Fruit fly (Drosophila melanogaster) Kc167 (cell line): ENCODE measurements around the gene Nepl4.

Experiments used
- Myc ChIP-seq: fragments of >200 bp; optimal IDR thresholded peaks from 2 replicates; lab custom pipeline; 2017; ENCODE audit warnings: missing external identifiers
- Sin3A ChIP-seq: fragments of >200 bp; optimal IDR thresholded peaks from 2 replicates; lab custom pipeline; 2018; ENCODE audit warnings: missing external identifiers
- h ChIP-seq: fragments of >200 bp; optimal IDR thresholded peaks from 3 replicates; lab custom pipeline; 2018; ENCODE audit warnings: missing external identifiers
- insv ChIP-seq: fragments of >200 bp; optimal IDR thresholded peaks from 3 replicates; lab custom pipeline; 2018; ENCODE audit warnings: missing external identifiers
- psq ChIP-seq: fragments of >200 bp; optimal IDR thresholded peaks from 2 replicates; lab custom pipeline; 2017; ENCODE audit warnings: missing external identifiers
- ttk ChIP-seq: sonication (Bioruptor generic); optimal IDR thresholded peaks from 2 replicates; lab custom pipeline; 2017; ENCODE audit warnings: missing external identifiers

Gene Nepl4

DNA sequence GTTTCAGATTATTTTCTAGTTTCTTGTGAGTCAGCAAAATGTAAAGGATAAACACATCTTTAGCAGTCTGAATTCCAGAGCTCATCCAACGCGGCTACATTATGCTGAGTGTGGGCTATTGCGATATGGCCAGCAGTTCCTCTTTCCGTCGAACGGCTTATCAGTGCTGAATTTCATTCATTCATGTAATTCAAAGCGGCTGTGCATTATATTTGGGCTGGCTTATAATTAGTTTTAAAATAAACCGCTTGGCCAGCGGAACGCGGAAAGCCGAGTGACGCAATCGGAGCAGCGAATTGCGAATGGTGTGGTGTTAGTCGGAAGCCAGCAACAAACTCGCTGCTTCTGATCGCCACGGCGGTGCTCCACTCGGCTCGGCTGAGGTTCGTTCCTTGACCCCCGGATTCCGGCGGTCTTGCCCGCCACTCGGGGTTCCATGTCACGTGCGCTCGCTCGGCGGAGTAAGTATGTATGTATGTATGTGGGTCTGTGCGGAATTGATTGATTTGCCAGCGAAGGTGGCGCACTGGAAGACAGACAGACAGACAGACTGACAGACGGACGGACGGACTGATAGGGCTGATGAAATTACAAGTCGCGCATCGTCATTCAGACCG is 3.5 kb downstream of the Nepl4 start:
- no peak for TF ChIP-seq ttk (lab: Kevin White, UChicago)
- no peak for TF ChIP-seq insv (lab: Kevin White, UChicago)
- TF ChIP-seq h (lab: Kevin White, UChicago), result no peak
- no peak for TF ChIP-seq Myc
- TF ChIP-seq psq, result no peak
- no peak for TF ChIP-seq Sin3A (lab: Kevin White, UChicago)

DNA sequence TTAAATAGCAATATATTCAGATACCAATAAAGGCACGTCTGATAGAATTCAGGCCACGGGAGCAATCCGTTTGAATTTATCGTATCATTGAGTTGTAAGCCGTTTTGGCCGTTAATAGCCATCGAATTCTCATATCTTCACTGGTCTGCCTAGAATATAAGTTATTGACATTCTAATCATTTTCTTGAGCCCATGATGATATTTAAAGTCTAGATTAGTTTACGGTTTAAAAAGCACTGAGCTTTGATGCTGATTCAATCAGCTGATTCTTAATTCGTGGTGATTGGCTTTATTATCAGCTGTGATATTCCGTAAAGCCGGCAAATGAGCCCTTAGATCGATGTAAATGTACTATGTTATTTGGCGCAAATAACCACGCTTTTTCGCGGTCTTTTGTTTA is 4.4 kb downstream of the Nepl4 start, which contains the start of gene slam:
Gene slam, plus strand, starts transcription at position 301 of the 400 bp plus-strand sequence.
- TF ChIP-seq h (lab: Kevin White, UChicago), result no peak
- no peak for TF ChIP-seq insv (lab: Kevin White, UChicago)
- no peak for TF ChIP-seq Myc
- TF ChIP-seq psq, result no peak
- TF ChIP-seq ttk (lab: Kevin White, UChicago), result no peak
- TF ChIP-seq Sin3A (lab: Kevin White, UChicago), result no peak

DNA sequence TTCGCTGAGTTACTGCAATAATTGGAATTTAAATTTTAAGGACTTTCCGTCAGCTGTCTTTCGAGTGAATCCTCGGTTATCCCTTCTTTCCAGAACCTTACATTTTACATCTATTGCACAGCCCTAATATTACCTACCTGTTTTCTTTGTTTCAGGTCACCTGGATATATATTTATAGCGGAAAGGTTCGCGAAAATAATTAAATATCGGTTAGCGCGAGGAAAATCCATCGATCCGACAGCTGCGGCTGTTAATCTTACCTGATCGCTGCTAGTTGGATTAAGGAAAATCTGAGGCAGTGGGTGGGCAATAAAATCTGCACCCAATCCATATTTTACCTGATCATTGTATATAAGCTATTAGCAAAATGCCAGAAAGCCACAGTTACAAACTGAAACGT is 5.5 kb downstream of the Nepl4 start:
- no peak for TF ChIP-seq ttk (lab: Kevin White, UChicago)
- no peak for TF ChIP-seq psq
- TF ChIP-seq h (lab: Kevin White, UChicago), result no peak
- TF ChIP-seq Myc, result no peak
- no peak for TF ChIP-seq insv (lab: Kevin White, UChicago)
- TF ChIP-seq Sin3A (lab: Kevin White, UChicago), result no peak

DNA sequence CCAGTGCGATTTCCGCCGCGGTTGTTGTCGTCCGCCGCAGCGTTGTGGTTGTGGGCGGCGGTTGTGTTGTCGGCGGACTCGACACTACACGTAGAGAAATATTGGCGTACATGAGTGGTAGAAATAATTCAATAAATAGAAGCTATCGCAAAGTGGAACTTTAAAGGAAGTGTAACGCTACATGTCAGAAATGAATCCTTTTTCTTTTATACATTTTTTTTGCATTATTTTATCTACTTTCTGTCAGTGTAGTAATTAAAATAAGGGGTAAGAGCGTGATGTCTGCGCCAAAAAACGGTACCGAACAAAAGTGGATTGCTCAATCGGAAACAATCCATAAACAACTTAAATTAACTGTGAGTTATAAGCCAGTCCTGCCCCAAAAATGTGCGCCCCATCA is 11.5 kb downstream of the Nepl4 start:
- no peak for TF ChIP-seq Myc
- no peak for TF ChIP-seq insv (lab: Kevin White, UChicago)
- TF ChIP-seq h (lab: Kevin White, UChicago), result no peak
- TF ChIP-seq psq, result no peak
- TF ChIP-seq ttk (lab: Kevin White, UChicago), result no peak
- no peak for TF ChIP-seq Sin3A (lab: Kevin White, UChicago)

DNA sequence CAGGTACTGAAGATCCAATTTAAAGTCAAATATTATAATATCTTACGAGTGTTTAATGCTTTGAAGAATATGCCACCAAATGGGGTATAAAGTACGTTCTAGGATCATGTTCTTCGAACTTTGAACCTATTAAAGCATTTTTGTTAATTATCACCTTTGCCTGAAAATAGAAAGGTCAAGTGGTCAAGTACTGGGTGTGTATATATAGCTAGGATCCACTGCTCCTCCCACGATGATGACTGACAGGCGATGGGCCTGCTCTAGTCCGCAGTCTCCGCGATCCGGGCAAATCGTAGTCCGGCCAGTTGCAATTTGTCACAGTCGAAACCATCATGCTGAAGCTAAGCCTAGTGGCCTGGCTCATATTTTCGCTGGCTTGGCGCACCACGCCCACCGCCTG is 13.3 kb downstream of the Nepl4 start, which contains the start of gene Nepl5:
Gene Nepl5, plus strand, starts transcription at position 301 of the 400 bp plus-strand sequence.
- no peak for TF ChIP-seq Sin3A (lab: Kevin White, UChicago)
- TF ChIP-seq h (lab: Kevin White, UChicago), result no peak
- no peak for TF ChIP-seq psq
- TF ChIP-seq Myc, result no peak
- no peak for TF ChIP-seq insv (lab: Kevin White, UChicago)

DNA sequence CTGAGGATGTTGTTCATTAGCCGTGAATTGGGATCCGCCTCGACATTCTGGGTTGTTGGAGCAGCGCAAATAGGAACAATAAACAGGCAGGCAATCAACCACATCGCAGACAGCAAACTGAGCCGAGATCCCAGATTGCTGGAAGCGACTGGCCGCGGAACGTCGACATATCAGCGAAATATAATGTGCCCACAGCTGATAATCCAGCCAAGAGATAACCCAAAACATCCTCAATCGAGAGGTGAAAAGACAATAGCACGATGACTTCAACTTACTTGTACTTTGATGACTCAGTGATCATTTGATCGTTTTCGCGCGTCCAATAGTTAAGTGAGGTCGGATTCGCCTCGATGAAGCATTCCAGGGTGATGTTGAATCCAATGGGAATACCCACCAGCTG is 17.7 kb downstream of the Nepl4 start, which contains the start of gene Nepl6:
Gene Nepl6, minus strand, starts transcription at position 104 of the 400 bp plus-strand sequence.
- no peak for TF ChIP-seq ttk (lab: Kevin White, UChicago)
- TF ChIP-seq Sin3A (lab: Kevin White, UChicago), result no peak
- TF ChIP-seq insv (lab: Kevin White, UChicago), result no peak
- TF ChIP-seq Myc, result no peak
- no peak for TF ChIP-seq h (lab: Kevin White, UChicago)
- TF ChIP-seq psq, result no peak

DNA sequence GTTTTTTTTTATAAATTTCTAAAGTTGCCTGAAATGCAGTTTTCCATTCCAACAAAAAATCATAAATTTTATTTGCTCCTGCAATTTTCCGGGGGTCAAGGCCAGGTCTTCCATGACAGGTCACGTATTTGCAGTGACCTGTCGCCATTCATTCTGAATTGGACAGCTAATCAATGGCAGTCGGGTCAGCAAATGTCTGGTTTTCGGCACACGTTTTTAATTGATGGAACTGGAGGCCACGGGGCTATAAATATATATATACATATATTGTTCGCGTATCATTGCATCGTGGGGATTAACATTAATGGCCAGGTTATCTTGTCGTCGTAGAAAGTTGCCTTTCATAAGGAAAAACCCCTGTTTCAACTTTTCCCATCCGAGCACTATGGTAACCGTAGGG is 19.4 kb downstream of the Nepl4 start:
- no peak for TF ChIP-seq Myc
- TF ChIP-seq insv (lab: Kevin White, UChicago), result no peak
- TF ChIP-seq h (lab: Kevin White, UChicago), result no peak
- no peak for TF ChIP-seq psq

DNA sequence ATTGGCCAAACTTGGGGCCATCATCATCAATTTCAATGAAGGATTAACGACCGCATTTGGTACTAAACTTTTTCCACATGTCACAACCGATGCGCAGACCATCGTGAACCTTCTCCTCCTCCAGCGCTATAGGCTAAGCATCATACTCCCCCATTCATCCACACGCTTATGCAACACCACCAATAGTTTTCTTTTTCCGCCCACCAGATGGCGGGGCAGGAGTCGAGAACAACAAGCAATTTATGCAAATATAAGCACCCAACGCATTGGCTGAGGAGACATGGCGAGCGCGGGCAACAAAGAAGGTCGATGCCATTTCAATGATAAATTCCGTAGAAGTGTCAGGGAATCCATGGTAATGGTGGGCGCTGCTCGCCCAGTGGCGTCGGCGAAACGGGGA is 23.8 kb downstream of the Nepl4 start:
- no peak for TF ChIP-seq h (lab: Kevin White, UChicago)
- TF ChIP-seq ttk (lab: Kevin White, UChicago), result no peak
- no peak for TF ChIP-seq psq
- TF ChIP-seq Sin3A (lab: Kevin White, UChicago), result no peak
- no peak for TF ChIP-seq Myc
- no peak for TF ChIP-seq insv (lab: Kevin White, UChicago)

DNA sequence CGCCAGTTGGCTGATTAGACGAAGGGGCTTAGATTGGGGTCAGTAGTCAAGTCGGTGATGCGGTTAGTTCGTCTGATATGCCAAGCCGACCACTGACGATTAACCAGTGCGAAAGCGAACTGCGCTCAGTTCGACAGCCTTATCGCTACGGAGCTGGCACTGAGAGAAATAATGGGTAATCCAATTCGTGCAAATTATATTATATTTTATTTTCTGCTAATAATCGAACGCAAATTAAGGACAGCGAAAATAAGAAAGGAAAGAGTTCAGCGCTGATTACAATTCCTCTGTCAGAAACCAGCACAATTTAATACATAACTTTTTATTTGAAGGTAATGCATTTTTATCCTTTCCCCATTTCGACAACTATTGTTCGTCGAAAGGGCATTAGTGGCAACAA is 29.5 kb downstream of the Nepl4 start, which contains the start of gene CG42369:
Gene CG42369, minus strand, starts transcription at position 101 of the 400 bp plus-strand sequence.
- no peak for TF ChIP-seq ttk (lab: Kevin White, UChicago)
- TF ChIP-seq psq, result no peak
- TF ChIP-seq insv (lab: Kevin White, UChicago), result no peak
- TF ChIP-seq Myc, result no peak
- no peak for TF ChIP-seq h (lab: Kevin White, UChicago)
- no peak for TF ChIP-seq Sin3A (lab: Kevin White, UChicago)

DNA sequence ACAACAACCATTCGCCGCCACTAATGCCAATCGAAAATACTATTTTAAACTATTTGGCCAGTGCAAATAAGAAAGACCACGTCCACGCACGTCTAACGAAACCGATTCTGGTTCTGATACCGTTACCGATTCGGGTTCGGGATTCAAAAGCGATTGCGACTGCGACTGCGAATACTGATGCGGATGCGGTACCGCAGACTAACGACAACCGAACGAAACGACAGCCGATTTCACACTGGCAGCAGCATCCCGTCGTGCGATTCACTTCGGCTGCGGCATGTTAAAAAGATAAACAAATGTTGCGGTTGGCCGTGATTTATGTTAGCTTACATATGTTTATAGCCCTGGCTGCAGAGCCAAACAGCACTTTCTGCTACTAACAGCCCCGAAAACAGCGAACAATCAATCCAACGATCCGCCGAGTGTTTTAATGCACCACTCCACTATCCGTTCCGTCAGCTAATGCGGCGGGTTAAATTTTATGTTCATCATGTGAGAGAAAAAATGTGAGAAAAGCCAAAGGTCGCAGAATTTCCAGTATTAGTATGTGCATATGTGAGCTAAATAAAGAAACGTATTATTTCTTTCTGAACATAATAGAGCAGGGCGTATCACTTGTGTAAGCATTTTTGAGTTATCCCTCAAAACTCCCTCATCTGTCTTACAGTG is 43.5 kb downstream of the Nepl4 start, which contains the start of gene DIP-epsilon:
Gene DIP-epsilon, minus strand, starts transcription at position 238 of the 669 bp plus-strand sequence.
- TF ChIP-seq h (lab: Kevin White, UChicago), result no peak
- TF ChIP-seq psq, result no peak
- no peak for TF ChIP-seq ttk (lab: Kevin White, UChicago)
- no peak for TF ChIP-seq insv (lab: Kevin White, UChicago)
- no peak for TF ChIP-seq Myc
- no peak for TF ChIP-seq Sin3A (lab: Kevin White, UChicago)

DNA sequence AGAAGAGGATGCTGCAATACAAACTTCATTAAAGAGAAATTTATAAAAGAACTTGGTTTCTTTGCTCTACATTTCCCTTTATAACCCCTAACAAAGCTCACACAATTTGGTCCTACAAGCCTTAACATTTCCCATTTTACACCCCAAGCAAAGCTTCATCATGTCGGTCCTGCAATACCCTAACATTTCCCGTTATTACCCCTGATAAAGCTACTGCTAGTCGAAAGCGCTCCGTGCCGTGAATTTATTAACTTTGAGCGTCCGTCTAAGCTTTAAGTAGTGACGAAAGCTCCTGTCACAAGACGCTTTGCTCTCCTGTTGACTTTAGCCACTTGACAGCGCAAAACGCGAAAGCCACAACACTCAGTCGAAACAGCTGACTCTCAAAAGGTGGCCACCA is 44.3 kb downstream of the Nepl4 start, which contains the start of gene CG13982:
Gene CG13982, plus strand, starts transcription at position 363 of the 400 bp plus-strand sequence.
- TF ChIP-seq ttk (lab: Kevin White, UChicago), result no peak
- no peak for TF ChIP-seq Sin3A (lab: Kevin White, UChicago)
- no peak for TF ChIP-seq h (lab: Kevin White, UChicago)
- TF ChIP-seq insv (lab: Kevin White, UChicago), result no peak
- no peak for TF ChIP-seq Myc
- TF ChIP-seq psq, result no peak
